Fruit fly (Drosophila melanogaster): Measurements from ENCODE around the gene dsh.

DNA sequence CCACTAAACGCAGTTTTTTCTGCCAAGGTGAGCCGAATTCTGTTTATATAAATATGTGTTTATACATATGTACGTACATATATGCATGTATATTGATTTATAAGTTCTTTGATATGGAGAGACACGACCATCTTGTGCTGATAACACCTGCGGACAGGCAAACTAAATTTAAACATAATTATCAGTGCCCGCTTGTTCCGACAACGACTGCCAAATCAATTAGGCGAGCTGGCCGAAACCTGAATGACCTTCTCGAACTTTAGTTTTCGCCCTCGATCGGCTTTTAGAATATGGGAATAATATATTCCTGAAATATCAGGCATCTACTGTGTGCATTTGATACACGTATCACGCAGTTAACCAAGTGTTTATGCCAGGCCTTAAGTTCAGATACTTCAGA is 12.9 kb upstream of the dsh start:
- no peak for TF ChIP-seq onecut (GFP tag; IDR thresholded peaks at IDR 0.05)
- TF ChIP-seq Oaz (GFP tag; IDR thresholded peaks at IDR 0.05) = no peak
- TF ChIP-seq HLHmδ (GFP tag; optimal IDR thresholded peaks at IDR 0.05) = no peak
- TF ChIP-seq fd96Cb (tag; optimal IDR thresholded peaks at IDR 0.05) = no peak
- TF ChIP-seq CG6813 (GFP tag; optimal IDR thresholded peaks at IDR 0.05) = no peak

Data from whole organism, embryonic.